Comparison of ENCODE assay signal across 7 worm cellular contexts in the genomic region with DNA sequence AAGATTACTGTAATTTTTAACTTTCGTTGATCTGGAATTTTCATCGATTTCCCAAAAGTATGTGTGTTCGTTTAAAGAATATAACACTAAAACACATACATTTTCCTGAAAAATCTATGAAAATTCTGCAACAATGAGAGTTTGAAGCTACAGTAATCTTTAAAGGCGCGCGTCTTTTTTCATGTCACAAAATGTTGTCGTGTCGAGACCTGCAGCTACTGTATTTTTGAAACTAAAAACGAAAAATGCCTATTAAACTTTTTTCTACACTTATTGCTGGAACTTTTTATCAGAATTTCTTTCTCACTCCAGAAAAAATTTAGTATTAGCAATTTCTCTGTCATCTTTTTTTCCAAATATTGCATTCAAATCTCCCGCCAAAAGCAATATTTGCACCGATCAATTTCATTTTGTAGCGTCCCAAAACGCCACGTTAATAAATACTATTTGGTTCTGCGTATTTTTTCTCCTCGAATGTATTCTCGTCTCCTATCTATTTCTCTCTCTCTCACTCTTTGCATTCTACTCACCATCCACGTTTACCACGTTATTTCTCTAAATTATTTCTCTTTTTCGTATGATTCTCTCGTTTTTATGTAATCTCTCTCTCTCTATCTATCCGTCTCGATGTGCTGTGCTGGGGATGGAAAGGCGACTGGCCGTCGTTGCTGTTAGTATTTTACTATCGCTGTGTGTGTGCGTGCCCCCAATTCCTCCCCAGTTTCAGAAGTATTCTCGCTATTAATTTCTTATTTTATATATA.
TF ChIP-seq lines count a peak whose summit lies in the region.

A gene (plus strand): TSS at position 658 of the 763 bp plus-strand sequence.

TF ChIP-seq in whole organism, L1 larva, 84 proteins besides CTCF, POLR2A, EP300 and RAD21 (continues in another document):
- TF ChIP-seq nhr-20 (tag; optimal IDR thresholded peaks at IDR 0.05; lab: Kevin White, UChicago) (peak; percentile 63), ceh-88 (GFP tag; IDR thresholded peaks at IDR 0.05; lab: Robert Waterston, UW) (no peak), sup-37 (GFP tag; optimal IDR thresholded peaks at IDR 0.05; lab: Kevin White, UChicago) (no peak), nhr-90 (tag; optimal IDR thresholded peaks at IDR 0.05; lab: Kevin White, UChicago; ENCODE audit: poor library complexity) (peak; percentile 26), nhr-71 (tag; optimal IDR thresholded peaks at IDR 0.05; lab: Kevin White, UChicago) (peak; percentile 74), aha-1 (tag; optimal IDR thresholded peaks at IDR 0.05; lab: Kevin White, UChicago) (no peak), ces-1 (GFP tag; optimal IDR thresholded peaks at IDR 0.05; lab: Kevin White, UChicago) (no peak), aly-2 (tag; optimal IDR thresholded peaks at IDR 0.05; lab: Kevin White, UChicago) (peak; percentile 32), rnt-1 (tag; optimal IDR thresholded peaks at IDR 0.05; lab: Kevin White, UChicago) (peak; percentile 30), unc-130 (tag; optimal IDR thresholded peaks at IDR 0.05; lab: Kevin White, UChicago) (no peak), fkh-10 (GFP tag; optimal IDR thresholded peaks at IDR 0.05; lab: Kevin White, UChicago) (no peak), skn-1 (tag; optimal IDR thresholded peaks at IDR 0.05; lab: Kevin White, UChicago) (peak; percentile 38)

TF ChIP-seq in whole organism, L2 larva, 48 proteins besides CTCF, POLR2A, EP300 and RAD21 (continues in another document):
- TF ChIP-seq mbf-1 (tag; optimal IDR thresholded peaks at IDR 0.05; lab: Kevin White, UChicago) (no peak), sma-3 (GFP tag; optimal IDR thresholded peaks at IDR 0.05; lab: Kevin White, UChicago) (peak; percentile 39), unc-62 (GFP tag; optimal IDR thresholded peaks at IDR 0.05; lab: Kevin White, UChicago) (no peak), snpc-4 (tag; optimal IDR thresholded peaks at IDR 0.05; lab: Kevin White, UChicago) (no peak), ztf-4 (tag; optimal IDR thresholded peaks at IDR 0.05; lab: Kevin White, UChicago) (no peak), nhr-129 (tag; optimal IDR thresholded peaks at IDR 0.05; lab: Kevin White, UChicago) (peak; percentile 22), skn-1 (tag; optimal IDR thresholded peaks at IDR 0.05; lab: Kevin White, UChicago) (no peak), nhr-21 (tag; optimal IDR thresholded peaks at IDR 0.05; lab: Kevin White, UChicago) (no peak), lin-11 (tag; optimal IDR thresholded peaks at IDR 0.05; lab: Kevin White, UChicago) (no peak), aly-2 (tag; optimal IDR thresholded peaks at IDR 0.05; lab: Kevin White, UChicago) (no peak), elt-1 (tag; optimal IDR thresholded peaks at IDR 0.05; lab: Kevin White, UChicago) (no peak)

TF ChIP-seq in whole organism, L3 larva, 47 proteins besides CTCF, POLR2A, EP300 and RAD21 (continues in another document):
- no peak for TF ChIP-seq skn-1 (tag; optimal IDR thresholded peaks at IDR 0.05; lab: Kevin White, UChicago)
- no peak for TF ChIP-seq ztf-4 (tag; optimal IDR thresholded peaks at IDR 0.05; lab: Kevin White, UChicago)
- no peak for TF ChIP-seq ceh-9 (tag; optimal IDR thresholded peaks at IDR 0.05; lab: Kevin White, UChicago)
- no peak for TF ChIP-seq mml-1 (tag; optimal IDR thresholded peaks at IDR 0.05; lab: Kevin White, UChicago)
- TF ChIP-seq elt-2 (tag; optimal IDR thresholded peaks at IDR 0.05; lab: Kevin White, UChicago) = peak; percentile 48
- TF ChIP-seq ama-1 (optimal IDR thresholded peaks at IDR 0.05; lab: Kevin White, UChicago) = no peak
- no peak for TF ChIP-seq fkh-2 (tag; optimal IDR thresholded peaks at IDR 0.05; lab: Kevin White, UChicago)
- no peak for TF ChIP-seq lin-39 (tag; optimal IDR thresholded peaks at IDR 0.05; lab: Kevin White, UChicago)
- TF ChIP-seq eor-1 (tag; optimal IDR thresholded peaks at IDR 0.05; lab: Kevin White, UChicago) = no peak
- TF ChIP-seq egl-5 (tag; optimal IDR thresholded peaks at IDR 0.05; lab: Kevin White, UChicago) = no peak
- no peak for TF ChIP-seq fos-1 (tag; optimal IDR thresholded peaks at IDR 0.05; lab: Kevin White, UChicago)
- no peak for TF ChIP-seq sea-2 (GFP tag; optimal IDR thresholded peaks at IDR 0.05; lab: Kevin White, UChicago)
- no peak for TF ChIP-seq ZK546.5 (tag; optimal IDR thresholded peaks at IDR 0.05; lab: Kevin White, UChicago)

TF ChIP-seq in whole organism, L4 larva, 104 proteins besides CTCF, POLR2A, EP300 and RAD21 (continues in another document):
- TF ChIP-seq F10B5.3 (tag; optimal IDR thresholded peaks at IDR 0.05; lab: Kevin White, UChicago) = no peak
- peak; percentile 34 for TF ChIP-seq hlh-11 (tag; optimal IDR thresholded peaks at IDR 0.05; lab: Kevin White, UChicago)
- TF ChIP-seq egl-27 (tag; optimal IDR thresholded peaks at IDR 0.05; lab: Kevin White, UChicago) = no peak
- TF ChIP-seq ceh-32 (tag; optimal IDR thresholded peaks at IDR 0.05; lab: Kevin White, UChicago; ENCODE audit: poor library complexity) = no peak
- no peak for TF ChIP-seq ceh-44 (GFP tag; IDR thresholded peaks at IDR 0.05; lab: Robert Waterston, UW)
- no peak for TF ChIP-seq pha-4 (GFP tag; IDR thresholded peaks at IDR 0.05; lab: Robert Waterston, UW)
- TF ChIP-seq pha-4 (tag; optimal IDR thresholded peaks at IDR 0.05; lab: Kevin White, UChicago) = no peak
- TF ChIP-seq jun-1 (tag; optimal IDR thresholded peaks at IDR 0.05; lab: Kevin White, UChicago) = peak; percentile 4
- TF ChIP-seq madf-5 (GFP tag; IDR thresholded peaks at IDR 0.05; lab: Robert Waterston, UW) = no peak
- no peak for TF ChIP-seq snpc-4 (tag; optimal IDR thresholded peaks at IDR 0.05; lab: Kevin White, UChicago)
- TF ChIP-seq Y48G9A.11 (GFP tag; IDR thresholded peaks at IDR 0.05; lab: Robert Waterston, UW) = no peak
- TF ChIP-seq hlh-30 (tag; optimal IDR thresholded peaks at IDR 0.05; lab: Kevin White, UChicago; ENCODE audit: insufficient read depth) = peak; percentile 27
- TF ChIP-seq daf-8 (GFP tag; IDR thresholded peaks at IDR 0.05; lab: Robert Waterston, UW) = no peak

TF ChIP-seq in whole organism, late embryonic, 69 proteins besides CTCF, POLR2A, EP300 and RAD21:
- TF ChIP-seq ama-1 (optimal IDR thresholded peaks at IDR 0.05; lab: Kevin White, UChicago) (no peak), elt-2 (tag; optimal IDR thresholded peaks at IDR 0.05; lab: Kevin White, UChicago) (no peak), ceh-19 (GFP tag; optimal IDR thresholded peaks at IDR 0.05; lab: Kevin White, UChicago) (peak; percentile 11), sox-2 (GFP tag; IDR thresholded peaks at IDR 0.05; lab: Robert Waterston, UW) (no peak), K09A11.1 (tag; optimal IDR thresholded peaks at IDR 0.05; lab: Kevin White, UChicago; ENCODE audit: insufficient read depth) (no peak), F13H6.1 (tag; optimal IDR thresholded peaks at IDR 0.05; lab: Kevin White, UChicago) (no peak), odd-2 (tag; optimal IDR thresholded peaks at IDR 0.05; lab: Kevin White, UChicago) (no peak), pax-1 (tag; optimal IDR thresholded peaks at IDR 0.05; lab: Kevin White, UChicago) (no peak), unc-42 (tag; optimal IDR thresholded peaks at IDR 0.05; lab: Kevin White, UChicago) (peak; percentile 51), npax-4 (tag; optimal IDR thresholded peaks at IDR 0.05; lab: Kevin White, UChicago) (no peak), unc-55 (GFP tag; optimal IDR thresholded peaks at IDR 0.05; lab: Kevin White, UChicago) (peak; percentile 42), nfya-1 (tag; optimal IDR thresholded peaks at IDR 0.05; lab: Kevin White, UChicago) (peak; percentile 60), ref-2 (tag; optimal IDR thresholded peaks at IDR 0.05; lab: Kevin White, UChicago) (no peak), pqm-1 (tag; optimal IDR thresholded peaks at IDR 0.05; lab: Kevin White, UChicago) (no peak)

TF ChIP-seq in whole organism, mixed stage, embryonic, 35 proteins besides CTCF, POLR2A, EP300 and RAD21:
- TF ChIP-seq ces-1 (GFP tag; optimal IDR thresholded peaks at IDR 0.05; lab: Kevin White, UChicago) = peak; percentile 83
- TF ChIP-seq unc-120 (tag; optimal IDR thresholded peaks at IDR 0.05; lab: Kevin White, UChicago; ENCODE audit: poor library complexity, severe bottlenecking) = peak; percentile 16
- peak; percentile 38 for TF ChIP-seq pha-4 (tag; optimal IDR thresholded peaks at IDR 0.05; lab: Kevin White, UChicago)
- peak; percentile 11 for TF ChIP-seq M03D4.4 (tag; optimal IDR thresholded peaks at IDR 0.05; lab: Kevin White, UChicago)
- TF ChIP-seq mls-2 (tag; optimal IDR thresholded peaks at IDR 0.05; lab: Kevin White, UChicago) = no peak

TF ChIP-seq in whole organism, young adult, 124 proteins besides CTCF, POLR2A, EP300 and RAD21 (continues in another document):
- no peak for TF ChIP-seq somi-1 (GFP tag; optimal IDR thresholded peaks at IDR 0.05; lab: Kevin White, UChicago)
- TF ChIP-seq lsy-27 (tag; optimal IDR thresholded peaks at IDR 0.05; lab: Kevin White, UChicago; ENCODE audit: borderline replicate concordance, insufficient read depth) = no peak
- TF ChIP-seq ceh-79 (tag; optimal IDR thresholded peaks at IDR 0.05; lab: Kevin White, UChicago) = no peak
- no peak for TF ChIP-seq madf-8 (GFP tag; conservative IDR thresholded peaks at IDR 0.05; lab: Robert Waterston, UW)
- TF ChIP-seq egrh-3 (GFP tag; IDR thresholded peaks at IDR 0.05; lab: Robert Waterston, UW) = no peak
- TF ChIP-seq lsl-1 (GFP tag; optimal IDR thresholded peaks at IDR 0.05; lab: Kevin White, UChicago) = peak; percentile 76
- TF ChIP-seq let-526 (GFP tag; IDR thresholded peaks at IDR 0.05; lab: Robert Waterston, UW) = no peak
- TF ChIP-seq nfya-1 (tag; optimal IDR thresholded peaks at IDR 0.05; lab: Kevin White, UChicago; ENCODE audit: borderline replicate concordance, insufficient read depth) = no peak
- TF ChIP-seq nhr-80 (tag; optimal IDR thresholded peaks at IDR 0.05; lab: Kevin White, UChicago) = peak; percentile 29
- no peak for TF ChIP-seq nhr-120 (GFP tag; IDR thresholded peaks at IDR 0.05; lab: Robert Waterston, UW)
- no peak for TF ChIP-seq repo-1 (tag; optimal IDR thresholded peaks at IDR 0.05; lab: Kevin White, UChicago)
- no peak for TF ChIP-seq egl-18 (GFP tag; IDR thresholded peaks at IDR 0.05; lab: Robert Waterston, UW)
- no peak for TF ChIP-seq zim-3 (tag; optimal IDR thresholded peaks at IDR 0.05; lab: Kevin White, UChicago)
- TF ChIP-seq ama-1 (optimal IDR thresholded peaks at IDR 0.05; lab: Kevin White, UChicago) = no peak
- no peak for TF ChIP-seq ama-1 (GFP tag; optimal IDR thresholded peaks at IDR 0.05; lab: Kevin White, UChicago)
- no peak for TF ChIP-seq attf-3 (GFP tag; conservative IDR thresholded peaks at IDR 0.05; lab: Robert Waterston, UW)
- no peak for TF ChIP-seq Y53G8AR.9 (GFP tag; conservative IDR thresholded peaks at IDR 0.05; lab: Robert Waterston, UW)
- TF ChIP-seq cebp-1 (GFP tag; IDR thresholded peaks at IDR 0.05; lab: Robert Waterston, UW) = no peak
- peak; percentile 64 for TF ChIP-seq cebp-1 (tag; optimal IDR thresholded peaks at IDR 0.05; lab: Kevin White, UChicago)
- TF ChIP-seq D2030.7 (GFP tag; IDR thresholded peaks at IDR 0.05; lab: Robert Waterston, UW) = no peak
- peak; percentile 76 to 80 for TF ChIP-seq let-607 (tag; optimal IDR thresholded peaks at IDR 0.05; lab: Kevin White, UChicago)
- no peak for TF ChIP-seq hlh-26 (GFP tag; conservative IDR thresholded peaks at IDR 0.05; lab: Robert Waterston, UW)
- no peak for TF ChIP-seq ekl-4 (GFP tag; IDR thresholded peaks at IDR 0.05; lab: Robert Waterston, UW)
- no peak for TF ChIP-seq mes-4 (tag; optimal IDR thresholded peaks at IDR 0.05; lab: Kevin White, UChicago)
